Fruit fly (Drosophila melanogaster) whole organism, prepupa: ENCODE data around the gene CG2747.

ENCODE experiments used
- Blimp-1 ChIP-seq: fragments of 200-800 bp; sonication (Bioruptor generic); optimal IDR thresholded peaks from 3 replicates; lab custom pipeline; 2017; ENCODE audit warnings: missing biosample characterization, missing genetic modification characterization, mild to moderate bottlenecking, moderate library complexity, missing genetic modification reagents
- CG10631 ChIP-seq: fragments of 200-800 bp; sonication (Bioruptor generic); optimal IDR thresholded peaks from 2 replicates; lab custom pipeline; 2016; ENCODE audit warnings: missing biosample characterization, missing genetic modification characterization
- CG10669 ChIP-seq: fragments of 200-800 bp; sonication (Bioruptor generic); optimal IDR thresholded peaks from 3 replicates; lab custom pipeline; 2018; ENCODE audit warnings: missing biosample characterization, mild to moderate bottlenecking, missing genetic modification characterization, moderate library complexity
- CG11902 ChIP-seq: fragments of 200-800 bp; sonication (Bioruptor generic); optimal IDR thresholded peaks from 3 replicates; lab custom pipeline; 2016; ENCODE audit warnings: missing biosample characterization, missing genetic modification characterization
- CG15336 ChIP-seq: fragments of 200-800 bp; sonication (Bioruptor generic); IDR thresholded peaks from 2 replicates; pipeline ENCODE4 v1.3.6; 2022; ENCODE audit warnings: missing biosample characterization, missing genetic modification characterization
- CG1621 ChIP-seq: fragments of 200-800 bp; sonication (Bioruptor generic); optimal IDR thresholded peaks from 3 replicates; lab custom pipeline; 2018; ENCODE audit warnings: missing biosample characterization, mild to moderate bottlenecking, missing genetic modification characterization
- CG16779 ChIP-seq: fragments of 200-800 bp; sonication (Bioruptor generic); optimal IDR thresholded peaks from 3 replicates; lab custom pipeline; 2017; ENCODE audit warnings: missing biosample characterization, mild to moderate bottlenecking, missing genetic modification characterization
- CG31627 ChIP-seq: fragments of 200-800 bp; sonication (Bioruptor generic); optimal IDR thresholded peaks from 3 replicates; lab custom pipeline; 2016; ENCODE audit warnings: missing biosample characterization, missing genetic modification characterization
- CG32006 ChIP-seq: fragments of 200-800 bp; sonication (Bioruptor generic); optimal IDR thresholded peaks from 3 replicates; lab custom pipeline; 2017; ENCODE audit warnings: missing biosample characterization, mild to moderate bottlenecking, missing genetic modification characterization
- CG34406 ChIP-seq: fragments of 200-800 bp; sonication (Bioruptor generic); optimal IDR thresholded peaks from 3 replicates; lab custom pipeline; 2016; ENCODE audit warnings: missing biosample characterization, missing genetic modification characterization
- CG3919 ChIP-seq: fragments of 200-800 bp; sonication (Bioruptor generic); optimal IDR thresholded peaks from 3 replicates; lab custom pipeline; 2016; ENCODE audit warnings: missing biosample characterization, missing genetic modification characterization
- CG4318 ChIP-seq: fragments of 200-800 bp; sonication (Bioruptor generic); optimal IDR thresholded peaks from 3 replicates; lab custom pipeline; 2017; ENCODE audit warnings: missing biosample characterization, mild to moderate bottlenecking, missing genetic modification characterization
- CG6163 ChIP-seq: fragments of 200-800 bp; sonication (Bioruptor generic); IDR thresholded peaks from 3 replicates; pipeline ENCODE4 v1.3.6; 2022; ENCODE audit warnings: missing biosample characterization, missing genetic modification characterization
- CG6276 ChIP-seq: fragments of 200-800 bp; sonication (Bioruptor generic); optimal IDR thresholded peaks from 2 replicates; lab custom pipeline; 2017; ENCODE audit warnings: missing biosample characterization, mild to moderate bottlenecking, missing genetic modification characterization
- CG6792 ChIP-seq: fragments of 200-800 bp; sonication (Bioruptor generic); optimal IDR thresholded peaks from 3 replicates; lab custom pipeline; 2016; ENCODE audit warnings: missing biosample characterization, missing genetic modification characterization
- CG6854 ChIP-seq: fragments of 200-800 bp; sonication (Bioruptor generic); optimal IDR thresholded peaks from 2 replicates; lab custom pipeline; 2017; ENCODE audit warnings: missing biosample characterization, mild to moderate bottlenecking, missing genetic modification characterization
- CG8319 ChIP-seq: fragments of 200-800 bp; sonication (Bioruptor generic); optimal IDR thresholded peaks from 3 replicates; lab custom pipeline; 2016; ENCODE audit warnings: missing biosample characterization, missing genetic modification characterization
- CG8632 ChIP-seq: fragments of 200-800 bp; sonication (Bioruptor generic); optimal IDR thresholded peaks from 3 replicates; lab custom pipeline; 2016; ENCODE audit warnings: missing biosample characterization, missing genetic modification characterization
- CG9139 ChIP-seq: fragments of 200-800 bp; sonication (Bioruptor generic); optimal IDR thresholded peaks from 3 replicates; lab custom pipeline; 2017; ENCODE audit warnings: missing biosample characterization, mild to moderate bottlenecking, missing genetic modification characterization
- Eip75B ChIP-seq: fragments of 200-800 bp; sonication (Bioruptor generic); optimal IDR thresholded peaks from 3 replicates; lab custom pipeline; 2016; ENCODE audit warnings: missing biosample characterization, missing genetic modification characterization
- Eip78C ChIP-seq: fragments of 200-800 bp; sonication (Bioruptor generic); peaks from one replicate; lab custom pipeline; 2016; ENCODE audit warnings: missing biosample characterization, missing genetic modification characterization
- Eip93F ChIP-seq: fragments of 200-800 bp; sonication (Bioruptor generic); optimal IDR thresholded peaks from 2 replicates; lab custom pipeline; 2016; ENCODE audit warnings: missing biosample characterization, mild to moderate bottlenecking, missing genetic modification characterization
- Ets96B ChIP-seq: fragments of 200-800 bp; optimal IDR thresholded peaks from 2 replicates; lab custom pipeline; 2019; ENCODE audit warnings: missing biosample characterization, mild to moderate bottlenecking, missing genetic modification characterization, moderate library complexity
- Gug ChIP-seq: fragments of 200-800 bp; sonication (Bioruptor generic); IDR thresholded peaks from 2 replicates; pipeline ENCODE4 v1.3.6; 2022; ENCODE audit warnings: missing biosample characterization, missing genetic modification characterization
- Hr38 ChIP-seq: sonication (Bioruptor generic); optimal IDR thresholded peaks from 2 replicates; lab custom pipeline; 2016; ENCODE audit warnings: missing biosample characterization, missing genetic modification characterization
- Hr4 ChIP-seq: fragments of 200-800 bp; sonication (Bioruptor generic); optimal IDR thresholded peaks from 3 replicates; lab custom pipeline; 2016; ENCODE audit warnings: missing biosample characterization, missing genetic modification characterization
- Lpt ChIP-seq: fragments of 200-800 bp; sonication (Bioruptor generic); optimal IDR thresholded peaks from 3 replicates; lab custom pipeline; 2016; ENCODE audit warnings: missing biosample characterization, missing genetic modification characterization
- Met ChIP-seq: fragments of 200-800 bp; sonication (Bioruptor generic); optimal IDR thresholded peaks from 3 replicates; lab custom pipeline; 2016; ENCODE audit warnings: missing biosample characterization, missing genetic modification characterization
- Sox102F ChIP-seq: fragments of 200-800 bp; sonication (Bioruptor generic); optimal IDR thresholded peaks from 2 replicates; lab custom pipeline; 2016; ENCODE audit warnings: missing biosample characterization, mild to moderate bottlenecking, missing genetic modification characterization
- Sox15 ChIP-seq: fragments of 200-800 bp; sonication (Bioruptor generic); optimal IDR thresholded peaks from 3 replicates; lab custom pipeline; 2016; ENCODE audit warnings: missing biosample characterization, missing genetic modification characterization
- achi ChIP-seq: fragments of 200-800 bp; sonication (Bioruptor generic); optimal IDR thresholded peaks from 3 replicates; lab custom pipeline; 2016; ENCODE audit warnings: missing biosample characterization, missing genetic modification characterization
- acj6 ChIP-seq: fragments of 200-800 bp; sonication (Bioruptor generic); optimal IDR thresholded peaks from 3 replicates; lab custom pipeline; 2016; ENCODE audit warnings: missing biosample characterization, missing genetic modification characterization
- dac ChIP-seq: fragments of 200-800 bp; sonication (Bioruptor generic); optimal IDR thresholded peaks from 2 replicates; lab custom pipeline; 2017; ENCODE audit warnings: missing biosample characterization, mild to moderate bottlenecking, missing genetic modification characterization
- dsx ChIP-seq: fragments of 200-800 bp; optimal IDR thresholded peaks from 3 replicates; lab custom pipeline; 2019; ENCODE audit warnings: missing biosample characterization, mild to moderate bottlenecking, missing genetic modification characterization, moderate library complexity; ENCODE audit not compliant: poor library complexity, severe bottlenecking
- esn ChIP-seq: fragments of 200-800 bp; sonication (Bioruptor generic); optimal IDR thresholded peaks from 2 replicates; lab custom pipeline; 2016; ENCODE audit warnings: missing biosample characterization, mild to moderate bottlenecking, missing genetic modification characterization, moderate library complexity
- fd59A ChIP-seq: fragments of 200-800 bp; sonication (Bioruptor generic); optimal IDR thresholded peaks from 2 replicates; lab custom pipeline; 2017; ENCODE audit warnings: missing biosample characterization, mild to moderate bottlenecking, missing genetic modification characterization, missing genetic modification reagents
- fd85E ChIP-seq: fragments of 200-800 bp; sonication (Bioruptor generic); optimal IDR thresholded peaks from 3 replicates; lab custom pipeline; 2016; ENCODE audit warnings: missing biosample characterization, missing genetic modification characterization
- fkh ChIP-seq: fragments of 200-800 bp; sonication (Bioruptor generic); optimal IDR thresholded peaks from 3 replicates; lab custom pipeline; 2017; ENCODE audit warnings: missing biosample characterization, mild to moderate bottlenecking, missing genetic modification characterization, moderate library complexity
- lz ChIP-seq: fragments of 200-800 bp; sonication (Bioruptor generic); optimal IDR thresholded peaks from 3 replicates; lab custom pipeline; 2016; ENCODE audit warnings: missing biosample characterization, missing genetic modification characterization
- net ChIP-seq: fragments of 200-800 bp; sonication (Bioruptor generic); optimal IDR thresholded peaks from 3 replicates; lab custom pipeline; 2016; ENCODE audit warnings: missing biosample characterization, missing genetic modification characterization
- pdm3 ChIP-seq: fragments of 200-800 bp; sonication (Bioruptor generic); optimal IDR thresholded peaks from 3 replicates; lab custom pipeline; 2016; ENCODE audit warnings: missing biosample characterization, missing genetic modification characterization
- ss ChIP-seq, 2 experiments: fragments of 200-800 bp; sonication (Bioruptor generic); optimal IDR thresholded peaks; 2 replicates in 1 of 2; 3 replicates in 1 of 2; lab custom pipeline; 2017 to 2018; ENCODE audit warnings: mild to moderate bottlenecking in 2 of 2, missing biosample characterization in 2 of 2, missing genetic modification characterization in 2 of 2, moderate library complexity in 1 of 2
- svp ChIP-seq: fragments of 200-800 bp; sonication (Bioruptor generic); peaks from one replicate; lab custom pipeline; 2016; ENCODE audit warnings: missing biosample characterization, missing genetic modification characterization
- topi ChIP-seq: fragments of 200-800 bp; sonication (Bioruptor generic); optimal IDR thresholded peaks from 3 replicates; lab custom pipeline; 2016; ENCODE audit warnings: missing biosample characterization, missing genetic modification characterization
- vri ChIP-seq: fragments of 200-800 bp; sonication (Bioruptor generic); optimal IDR thresholded peaks from 3 replicates; lab custom pipeline; 2016; ENCODE audit warnings: missing biosample characterization, mild to moderate bottlenecking, missing genetic modification characterization

Gene CG2747

DNA sequence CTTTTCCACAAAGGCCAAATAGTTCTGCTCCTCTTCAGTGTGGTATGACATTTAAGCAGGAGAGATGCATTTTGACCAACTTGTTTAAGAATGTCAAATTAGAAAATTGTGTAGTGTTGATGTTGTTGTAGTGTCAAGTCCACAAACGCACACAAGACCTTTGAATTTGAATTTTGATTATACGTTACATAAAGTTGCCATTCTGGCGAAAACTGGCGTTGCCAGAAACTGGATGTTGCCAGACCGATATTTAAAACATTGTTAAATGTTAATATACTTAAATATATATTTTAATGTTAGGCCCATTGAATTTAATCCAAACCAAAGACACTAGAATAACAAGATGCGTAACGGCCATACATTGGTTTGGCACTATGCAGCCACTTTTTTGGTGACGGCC, 57.5 kb downstream of the CG2747 start:
- TF ChIP-seq Sox15 (GFP tag; lab: Kevin White, UChicago) = no peak
- peak; percentile 87 for TF ChIP-seq dsx
- TF ChIP-seq Eip78C (GFP tag; lab: Kevin White, UChicago) = peak; percentile 6

DNA sequence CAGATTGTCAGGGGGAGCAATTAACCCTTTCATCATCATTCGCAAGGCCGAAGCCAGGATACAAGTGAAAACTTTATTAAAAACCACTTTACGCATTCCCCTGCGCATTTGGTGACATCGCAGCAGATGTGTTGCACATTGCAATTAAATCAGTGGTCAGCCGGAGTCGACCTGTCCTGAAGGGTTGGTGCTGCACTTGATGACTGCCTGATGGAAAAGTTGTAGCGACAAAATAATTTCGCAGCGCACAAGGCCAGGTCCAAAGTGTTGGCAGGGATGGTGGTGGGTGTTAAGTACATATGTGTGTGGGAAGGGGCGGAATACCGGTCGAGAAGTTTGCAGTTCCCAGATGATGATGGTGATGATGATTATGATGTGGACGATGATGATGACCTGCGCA, 58.4 kb downstream of the CG2747 start:
- TF ChIP-seq CG9139 (GFP tag; lab: Kevin White, UChicago) (no peak), Eip75B (GFP tag; lab: Kevin White, UChicago) (no peak), dac (no peak)

DNA sequence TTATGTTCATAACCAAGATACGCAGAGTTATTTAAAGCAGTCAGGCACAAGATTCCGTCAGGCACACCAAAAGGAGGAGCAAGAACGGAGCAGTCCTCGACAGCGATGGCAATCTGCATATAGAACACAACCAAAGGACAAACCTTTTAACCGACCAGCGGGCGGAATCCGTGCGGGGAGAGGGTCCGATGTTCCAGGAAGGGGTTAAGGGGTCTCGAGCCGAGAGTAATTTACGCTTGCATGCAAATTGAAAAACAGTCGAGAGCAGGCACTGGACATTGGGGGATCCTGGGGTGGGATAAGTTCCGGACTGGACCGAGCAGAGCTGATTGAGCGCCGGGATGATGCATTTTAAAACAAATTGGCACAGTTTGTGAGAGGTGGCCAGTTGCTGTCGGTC, 60.0 kb downstream of the CG2747 start:
- TF ChIP-seq ss (GFP tag; optimal IDR thresholded peaks at IDR 0.05; lab: Kevin White, UChicago) = peak in 1 of 2 experiments; percentile 51
- peak; percentile 49 for TF ChIP-seq svp (GFP tag; lab: Kevin White, UChicago)
- no peak for TF ChIP-seq Eip78C (GFP tag; lab: Kevin White, UChicago)
- TF ChIP-seq lz (GFP tag; lab: Kevin White, UChicago) = no peak
- TF ChIP-seq dsx = peak; percentile 54
- no peak for TF ChIP-seq CG4318

DNA sequence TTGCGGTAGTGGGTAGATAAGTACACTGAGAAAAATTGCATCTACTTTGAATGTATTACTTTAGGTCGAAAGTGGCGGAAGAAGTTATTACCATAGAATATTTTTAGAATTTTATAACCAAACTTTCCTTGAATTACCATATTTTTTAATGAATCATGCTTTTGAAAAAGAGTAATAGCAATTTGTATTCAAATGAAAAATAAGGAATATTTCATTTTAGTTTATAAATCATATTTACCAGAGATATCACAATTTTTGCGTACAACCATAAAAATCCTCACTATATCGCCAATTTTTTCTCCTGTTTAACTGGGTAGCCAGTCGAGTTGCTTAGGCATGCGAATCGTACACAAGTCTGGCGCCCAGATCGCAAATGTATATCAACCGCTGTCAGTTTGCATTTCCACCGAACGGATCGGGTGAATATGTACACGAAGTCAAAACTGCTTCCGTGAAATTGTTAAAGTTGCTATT, 60.9 kb downstream of the CG2747 start:
- TF ChIP-seq CG11902 (GFP tag; lab: Kevin White, UChicago) = peak; percentile 30
- TF ChIP-seq Hr38 = no peak
- no peak for TF ChIP-seq fkh (GFP tag; lab: Kevin White, UChicago)
- peak; percentile 65 for TF ChIP-seq CG31627
- peak; percentile 62 for TF ChIP-seq Sox102F (GFP tag; lab: Kevin White, UChicago)
- peak; percentile 70 for TF ChIP-seq Gug
- peak; percentile 89 for TF ChIP-seq CG3919 (GFP tag; lab: Kevin White, UChicago)
- TF ChIP-seq pdm3 (GFP tag; lab: Kevin White, UChicago) = peak; percentile 72
- TF ChIP-seq acj6 = peak; percentile 74
- TF ChIP-seq CG16779 (tag; lab: Kevin White, UChicago) = peak; percentile 49
- TF ChIP-seq Eip93F (GFP tag; lab: Kevin White, UChicago) = no peak
- peak; percentile 77 for TF ChIP-seq CG10669 (GFP tag; lab: Kevin White, UChicago)
- peak; percentile 72 for TF ChIP-seq fd59A
- TF ChIP-seq CG6276 = peak; percentile 87
- TF ChIP-seq CG34406 (GFP tag; lab: Kevin White, UChicago) = peak; percentile 58
- peak; percentile 90 for TF ChIP-seq CG15336 (GFP tag; lab: Robert Waterston, UW)
- peak; percentile 59 for TF ChIP-seq CG1621 (tag; lab: Kevin White, UChicago)
- peak; percentile 78 for TF ChIP-seq topi
- peak; percentile 95 for TF ChIP-seq Eip78C (GFP tag; lab: Kevin White, UChicago)
- TF ChIP-seq CG6792 (GFP tag; lab: Kevin White, UChicago) = peak; percentile 71
- TF ChIP-seq achi (GFP tag; lab: Kevin White, UChicago) = peak; percentile 77
- peak; percentile 55 for TF ChIP-seq Met (GFP tag; lab: Kevin White, UChicago)
- peak; percentile 27 for TF ChIP-seq vri (GFP tag; lab: Kevin White, UChicago)
- TF ChIP-seq Blimp-1 (GFP tag; lab: Kevin White, UChicago) = no peak
- TF ChIP-seq CG8632 (GFP tag; lab: Kevin White, UChicago) = peak; percentile 59
- peak; percentile 82 for TF ChIP-seq Ets96B (tag; lab: Kevin White, UChicago)
- TF ChIP-seq Hr4 (GFP tag; lab: Kevin White, UChicago) = peak; percentile 81
- TF ChIP-seq CG32006 (GFP tag; lab: Kevin White, UChicago) = peak; percentile 90
- TF ChIP-seq CG6163 (GFP tag; lab: Robert Waterston, UW) = peak; percentile 84
- peak; percentile 79 for TF ChIP-seq CG10631 (GFP tag; lab: Kevin White, UChicago)
- peak; percentile 82 for TF ChIP-seq Lpt (GFP tag; lab: Kevin White, UChicago)
- TF ChIP-seq net (GFP tag; lab: Kevin White, UChicago) = peak; percentile 73
- peak; percentile 13 for TF ChIP-seq Sox15 (GFP tag; lab: Kevin White, UChicago)
- peak; percentile 81 for TF ChIP-seq CG4318
- TF ChIP-seq esn (GFP tag; lab: Kevin White, UChicago) = peak; percentile 73
- peak; percentile 73 for TF ChIP-seq dsx
- TF ChIP-seq CG6854 = no peak
- peak; percentile 66 for TF ChIP-seq CG9139 (GFP tag; lab: Kevin White, UChicago)
- no peak for TF ChIP-seq fd85E
- peak; percentile 41 for TF ChIP-seq CG8319 (GFP tag; lab: Kevin White, UChicago)
- peak; percentile 84 for TF ChIP-seq Eip75B (GFP tag; lab: Kevin White, UChicago)
